Fruit fly (Drosophila melanogaster) S2 (cell line): ENCODE measurements around the gene Ibf2.

Experiments
- CG8478 ChIP-seq: fragments of >200 bp; optimal IDR thresholded peaks from 2 replicates; lab custom pipeline; 2018
- CTCF ChIP-seq, 2 experiments: fragments of >200 bp; optimal IDR thresholded peaks; 2 replicates each; lab custom pipeline; 2018

DNA sequence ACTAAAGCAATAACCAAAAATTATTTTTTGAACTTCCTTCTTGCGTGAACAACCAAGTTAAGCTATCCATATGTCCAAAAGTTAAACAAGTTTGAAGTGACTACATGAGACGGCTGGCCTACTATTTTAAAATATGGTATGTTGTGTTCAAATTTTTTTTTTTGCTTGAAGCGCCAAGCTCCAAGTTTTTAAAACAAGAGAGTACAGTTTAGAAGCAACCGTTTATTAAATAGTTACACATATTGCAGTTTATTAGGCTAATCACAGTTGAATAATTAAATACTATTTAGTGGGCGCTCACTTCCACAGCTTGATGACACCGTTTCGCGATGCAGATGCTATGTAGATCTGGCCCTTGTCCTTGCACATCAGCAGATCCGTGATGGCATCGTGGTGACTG, 17.7 kb downstream of the Ibf2 start, which contains the start of gene D1:
- no peak for TF ChIP-seq CG8478 (lab: Kevin White, UChicago)
- TF ChIP-seq CTCF (optimal IDR thresholded peaks at IDR 0.05; lab: Kevin White, UChicago): no peak
